Worm (Caenorhabditis elegans): ENCODE data around the gene F46B3.1.

The F46B3.1 gene

ce11 chrV:20626043-20626761, 29.2 kb upstream of the F46B3.1 start, which contains the start of the genes F46B3.9 and srz-18:
F46B3.9 (minus strand) TSS chrV:20626143.
srz-18 (plus strand) TSS chrV:20626711.
- no peak for TF ChIP-seq ceh-90 (tag; optimal IDR thresholded peaks at IDR 0.05)
- TF ChIP-seq nhr-71 (tag; optimal IDR thresholded peaks at IDR 0.05) = no peak
- TF ChIP-seq ama-1 (optimal IDR thresholded peaks at IDR 0.05) = no peak
- no peak for TF ChIP-seq egl-13 (tag; optimal IDR thresholded peaks at IDR 0.05)
- TF ChIP-seq sup-37 (GFP tag; optimal IDR thresholded peaks at IDR 0.05) = no peak
- no peak for TF ChIP-seq unc-98 (GFP tag; IDR thresholded peaks at IDR 0.05)
- no peak for TF ChIP-seq aly-2 (tag; optimal IDR thresholded peaks at IDR 0.05)

ce11 chrV:20625260-20625659, 28.3 kb upstream of the F46B3.1 start:
- TF ChIP-seq pqm-1 (tag; optimal IDR thresholded peaks at IDR 0.05) (no peak), nhr-47 (tag; optimal IDR thresholded peaks at IDR 0.05) (no peak), dsc-1 (tag; optimal IDR thresholded peaks at IDR 0.05) (no peak), nhr-85 (tag) (no peak)

- TF ChIP-seq efl-3 (GFP tag; optimal IDR thresholded peaks at IDR 0.05) = no peak
- TF ChIP-seq efl-1 (optimal IDR thresholded peaks at IDR 0.05) = no peak
- no peak for TF ChIP-seq efl-1 (GFP tag; optimal IDR thresholded peaks at IDR 0.05 in 1 of 2)
These were observed 26.1 kb upstream of the F46B3.1 start, which contains the start of gene F46B3.8 for ce11 chrV:20623060-20623459. F46B3.8 (minus strand) TSS chrV:20623160.

- TF ChIP-seq hlh-17 (GFP tag; optimal IDR thresholded peaks at IDR 0.05; ENCODE audit: borderline replicate concordance) (no peak), lin-39 (tag; optimal IDR thresholded peaks at IDR 0.05) (no peak), F16B12.6 (tag; optimal IDR thresholded peaks at IDR 0.05) (no peak), hpl-2 (GFP tag; optimal IDR thresholded peaks at IDR 0.05) (no peak), ces-1 (GFP tag; optimal IDR thresholded peaks at IDR 0.05) (no peak), zip-4 (GFP tag; optimal IDR thresholded peaks at IDR 0.05) (no peak), ceh-63 (GFP tag; optimal IDR thresholded peaks at IDR 0.05) (no peak), snu-23 (GFP tag; optimal IDR thresholded peaks at IDR 0.05) (no peak), grh-1 (GFP tag; IDR thresholded peaks at IDR 0.05) (no peak), blmp-1 (tag; optimal IDR thresholded peaks at IDR 0.05) (no peak), zag-1 (tag; optimal IDR thresholded peaks at IDR 0.05) (no peak), unc-98 (GFP tag; IDR thresholded peaks at IDR 0.05) (no peak), alr-1 (tag; optimal IDR thresholded peaks at IDR 0.05; ENCODE audit: borderline replicate concordance) (no peak), C34B4.2 (tag; optimal IDR thresholded peaks at IDR 0.05) (no peak), pag-3 (tag; optimal IDR thresholded peaks at IDR 0.05; ENCODE audit: borderline replicate concordance, insufficient read depth) (no peak), ceh-90 (tag; optimal IDR thresholded peaks at IDR 0.05) (no peak), egl-27 (tag; optimal IDR thresholded peaks at IDR 0.05) (no peak), fkh-4 (tag; optimal IDR thresholded peaks at IDR 0.05; ENCODE audit: borderline replicate concordance) (no peak), nhr-84 (tag; optimal IDR thresholded peaks at IDR 0.05) (no peak), dsc-1 (tag; optimal IDR thresholded peaks at IDR 0.05) (no peak)
These were observed 21.7 kb upstream of the F46B3.1 start, which contains the start of gene F46B3.7 for ce11 chrV:20618632-20619031. F46B3.7 (minus strand) TSS chrV:20618732.

DNA sequence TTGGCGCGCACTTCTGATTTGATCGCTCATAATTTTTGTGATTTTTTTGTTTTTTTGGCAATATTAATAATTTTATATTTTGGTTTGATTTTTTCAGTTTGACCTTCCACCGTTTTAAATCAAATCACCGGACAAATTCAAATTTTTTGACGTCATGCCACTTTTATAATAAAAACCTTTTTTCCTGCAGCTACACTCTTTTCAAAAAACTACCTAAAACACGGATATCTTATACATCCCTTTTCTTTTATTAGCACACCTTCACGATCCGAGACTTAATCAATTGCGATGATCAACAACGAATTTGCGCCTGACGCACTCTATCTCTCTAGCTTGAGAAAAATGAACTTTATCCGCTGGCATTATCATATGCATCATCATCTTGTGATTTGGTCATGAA, 12.5 kb upstream of the F46B3.1 start, which contains the start of gene grd-2:
TSS of gene grd-2 (plus strand) at position 301 of the 400 bp plus-strand sequence.
- no peak for TF ChIP-seq C34B4.2 (tag; optimal IDR thresholded peaks at IDR 0.05)
- no peak for TF ChIP-seq sptf-1 (tag; optimal IDR thresholded peaks at IDR 0.05)
- TF ChIP-seq ztf-11 (tag; optimal IDR thresholded peaks at IDR 0.05) = no peak

All from whole organism, L1 larva.